Fruit fly (Drosophila melanogaster) whole organism, larva: ENCODE measurements around the gene CG33339.

ENCODE experiments used
- noc ChIP-seq: fragments of 200-800 bp; sonication (Bioruptor generic); optimal IDR thresholded peaks from 3 replicates; lab custom pipeline; 2019; ENCODE audit warnings: missing biosample characterization, mild to moderate bottlenecking, missing genetic modification characterization, moderate library complexity

CG33339 gene

dm6 chr3R:24361583-24361982 is at the start of gene CG33339, which contains the start of gene CG5762:
Gene CG33339 (plus strand): TSS chr3R:24361847.
Gene CG5762 (minus strand): TSS chr3R:24361683.
- TF ChIP-seq noc: no peak

- no peak for TF ChIP-seq noc
These were observed 43.2 kb upstream of the CG33339 start, which contains the start of the genes Nab2 and BRWD3 for dm6 chr3R:24318217-24319082. Gene Nab2 (minus strand): TSS chr3R:24318419. Gene BRWD3 (plus strand): TSS chr3R:24319000.

dm6 chr3R:24319083-24319381 is 42.6 kb upstream of the CG33339 start:
- TF ChIP-seq noc: no peak

dm6 chr3R:24319632-24320341 is 41.9 kb upstream of the CG33339 start:
- TF ChIP-seq noc: no peak

dm6 chr3R:24320342-24320711 is 41.3 kb upstream of the CG33339 start:
- TF ChIP-seq noc: no peak

- TF ChIP-seq noc: no peak
These were observed 28.4 kb upstream of the CG33339 start, which contains the start of the genes Rrp5 and Dis3 for dm6 chr3R:24333182-24333808. Gene Rrp5 (minus strand): TSS chr3R:24333316. Gene Dis3 (plus strand): TSS chr3R:24333433.

dm6 chr3R:24336622-24337021 is 25.0 kb upstream of the CG33339 start, which contains the start of gene CG6432:
Gene CG6432 (plus strand): TSS chr3R:24336922.
- TF ChIP-seq noc: no peak

- no peak for TF ChIP-seq noc
These were observed 20.4 kb upstream of the CG33339 start, which contains the start of gene Ms for dm6 chr3R:24341251-24341650. Gene Ms (plus strand): TSS chr3R:24341551.

- TF ChIP-seq noc: no peak
These were observed 13.0 kb upstream of the CG33339 start, which contains the start of the genes CG5746 and CG6454 for dm6 chr3R:24348420-24349190. Gene CG5746 (minus strand): TSS chr3R:24348791. Gene CG6454 (plus strand): TSS chr3R:24349182.

- TF ChIP-seq noc: no peak
These were observed 8.2 kb upstream of the CG33339 start for dm6 chr3R:24353448-24353847.

dm6 chr3R:24357698-24358097 is 3.9 kb upstream of the CG33339 start, which contains the start of gene Golgin84:
Gene Golgin84 (minus strand): TSS chr3R:24357938.
- TF ChIP-seq noc: no peak

dm6 chr3R:24359957-24360356 is 1.7 kb upstream of the CG33339 start, which contains the start of gene CG18528:
Gene CG18528 (minus strand): TSS chr3R:24360144.
- no peak for TF ChIP-seq noc

- no peak for TF ChIP-seq noc
These were observed 1.2 kb downstream of the CG33339 start, which contains the start of gene CG33340 for dm6 chr3R:24362838-24363237. Gene CG33340 (plus strand): TSS chr3R:24363138.

dm6 chr3R:24364880-24365604 is 3.4 kb downstream of the CG33339 start, which contains the start of the genes CG17784 and CG13613:
Gene CG17784 (minus strand): TSS chr3R:24364980.
Gene CG13613 (plus strand): TSS chr3R:24365554.
- no peak for TF ChIP-seq noc

- no peak for TF ChIP-seq noc
These were observed 5.5 kb downstream of the CG33339 start, which contains the start of gene CG42811 for dm6 chr3R:24367120-24367519. Gene CG42811 (minus strand): TSS chr3R:24367220.
